Worm (Caenorhabditis elegans): ENCODE results near the gene F07B10.7.

The F07B10.7 gene

ce11 chrV:11214569-11214968 lies 46.0 kb downstream of the F07B10.7 start:
- TF ChIP-seq him-1 (tag; optimal IDR thresholded peaks at IDR 0.05) (no peak), dao-5 (tag; optimal IDR thresholded peaks at IDR 0.05) (no peak), W03F9.2 (tag; optimal IDR thresholded peaks at IDR 0.05) (no peak)

- no peak for TF ChIP-seq him-1 (tag; optimal IDR thresholded peaks at IDR 0.05)
- TF ChIP-seq dao-5 (tag; optimal IDR thresholded peaks at IDR 0.05) = no peak
- TF ChIP-seq W03F9.2 (tag; optimal IDR thresholded peaks at IDR 0.05) = no peak
These were observed 49.2 kb downstream of the F07B10.7 start for ce11 chrV:11211323-11211722.

- TF ChIP-seq W03F9.2 (tag; optimal IDR thresholded peaks at IDR 0.05) = no peak
- no peak for TF ChIP-seq dao-5 (tag; optimal IDR thresholded peaks at IDR 0.05)
- TF ChIP-seq him-1 (tag; optimal IDR thresholded peaks at IDR 0.05) = no peak
These were observed 50.9 kb downstream of the F07B10.7 start for ce11 chrV:11209452-11210188.

Data from whole organism, L4/young adult.